Worm (Caenorhabditis elegans) whole organism, young adult: ENCODE data around the gene Y54G2A.37.
A peak's percentile ranks its signal among the peaks of the same experiment; 100 is the strongest.

Experiments used
- B0035.1 ChIP-seq: sonication (generic microtip); optimal IDR thresholded peaks from 2 replicates; lab custom pipeline; 2016; ENCODE audit warnings: missing genetic modification characterization, mild to moderate bottlenecking, missing compliant biosample characterization, missing genotype, missing genetic modification reagents
- D2030.7 ChIP-seq: fragments of 200-800 bp; sonication (Bioruptor generic); IDR thresholded peaks from 2 replicates; pipeline ENCODE4 v1.3.6; 2022; ENCODE audit warnings: missing genetic modification reagents, missing genetic modification characterization, missing compliant biosample characterization
- F23B12.7 ChIP-seq: sonication (generic microtip); optimal IDR thresholded peaks from 2 replicates; lab custom pipeline; 2017; ENCODE audit warnings: missing genetic modification characterization, mild to moderate bottlenecking, missing compliant biosample characterization, antibody characterized with exemption, moderate library complexity; ENCODE audit not compliant: insufficient read depth
- K11D2.4 ChIP-seq: fragments of 200-800 bp; sonication (Bioruptor generic); IDR thresholded peaks from 2 replicates; pipeline ENCODE4 v1.3.6; 2022; ENCODE audit warnings: missing genetic modification reagents, missing genetic modification characterization, missing compliant biosample characterization
- K12H6.12 ChIP-seq: fragments of 200-800 bp; sonication (Bioruptor generic); optimal IDR thresholded peaks from 2 replicates; lab custom pipeline; 2018; ENCODE audit warnings: mild to moderate bottlenecking, missing genetic modification characterization, missing compliant biosample characterization
- Y95B8A.8 ChIP-seq: fragments of 200-800 bp; sonication (Bioruptor generic); IDR thresholded peaks from 2 replicates; pipeline ENCODE4 v1.3.6; 2022; ENCODE audit warnings: missing genetic modification reagents, missing genetic modification characterization, missing compliant biosample characterization
- atf-7 ChIP-seq: sonication (generic microtip); optimal IDR thresholded peaks from 2 replicates; lab custom pipeline; 2017; ENCODE audit warnings: mild to moderate bottlenecking, missing genetic modification characterization, missing compliant biosample characterization
- ccch-3 ChIP-seq: fragments of 200-800 bp; sonication (Bioruptor generic); optimal IDR thresholded peaks from 2 replicates; lab custom pipeline; 2018; ENCODE audit warnings: mild to moderate bottlenecking, missing genetic modification characterization, missing compliant biosample characterization
- ceh-27 ChIP-seq: fragments of 200-800 bp; sonication (Bioruptor generic); optimal IDR thresholded peaks from 2 replicates; lab custom pipeline; 2018; ENCODE audit warnings: mild to moderate bottlenecking, missing genetic modification characterization, moderate library complexity, missing compliant biosample characterization
- chd-7 ChIP-seq: sonication (generic microtip); optimal IDR thresholded peaks from 2 replicates; lab custom pipeline; 2016; ENCODE audit warnings: mild to moderate bottlenecking, missing genetic modification characterization, moderate library complexity, missing compliant biosample characterization
- die-1 ChIP-seq: sonication (generic microtip); optimal IDR thresholded peaks from 2 replicates; lab custom pipeline; 2016; ENCODE audit warnings: missing genotype, mild to moderate bottlenecking, missing genetic modification characterization, missing compliant biosample characterization
- egrh-3 ChIP-seq: fragments of 200-800 bp; sonication (Bioruptor generic); IDR thresholded peaks from 2 replicates; pipeline ENCODE4 v1.3.6; 2022; ENCODE audit warnings: missing genetic modification reagents, missing genetic modification characterization, missing compliant biosample characterization
- fkh-3 ChIP-seq: sonication (generic microtip); optimal IDR thresholded peaks from 2 replicates; lab custom pipeline; 2016; ENCODE audit warnings: mild to moderate bottlenecking, missing genetic modification characterization, missing compliant biosample characterization
- hmg-1.2 ChIP-seq: fragments of 200-800 bp; sonication (Bioruptor generic); IDR thresholded peaks from 2 replicates; pipeline ENCODE4 v1.3.6; 2022; ENCODE audit warnings: missing genetic modification reagents, missing genetic modification characterization, missing compliant biosample characterization
- hsf-1 ChIP-seq: fragments of 200-800 bp; sonication (Bioruptor generic); IDR thresholded peaks from 2 replicates; pipeline ENCODE4 v1.3.6; 2022; ENCODE audit warnings: missing genetic modification reagents, missing genetic modification characterization, missing compliant biosample characterization
- let-607 ChIP-seq, 2 experiments: fragments of 200-800 bp in 1 of 2; sonication (Bioruptor generic) in 1 of 2; sonication (generic microtip) in 1 of 2; optimal IDR thresholded peaks; 2 replicates each; lab custom pipeline; 2016 to 2018; ENCODE audit warnings: mild to moderate bottlenecking in 2 of 2, missing compliant biosample characterization in 2 of 2, missing genetic modification characterization in 2 of 2, moderate library complexity in 2 of 2, missing genotype in 1 of 2
- madf-3 ChIP-seq: fragments of 200-800 bp; sonication (Bioruptor generic); IDR thresholded peaks from 2 replicates; pipeline ENCODE4 v1.3.6; 2022; ENCODE audit warnings: missing genetic modification reagents, missing genetic modification characterization, missing compliant biosample characterization
- madf-8 ChIP-seq: fragments of 200-800 bp; sonication (Bioruptor generic); conservative IDR thresholded peaks from 2 replicates; pipeline ENCODE4 v1.3.6; 2022; ENCODE audit warnings: missing genetic modification reagents, missing genetic modification characterization, missing compliant biosample characterization
- mes-4 ChIP-seq: sonication (generic microtip); optimal IDR thresholded peaks from 2 replicates; lab custom pipeline; 2016; ENCODE audit warnings: missing genotype, missing genetic modification characterization, missing compliant biosample characterization
- nhr-120 ChIP-seq: fragments of 200-800 bp; sonication (Bioruptor generic); IDR thresholded peaks from 2 replicates; pipeline ENCODE4 v1.3.6; 2022; ENCODE audit warnings: missing genetic modification characterization, missing compliant biosample characterization
- nhr-179 ChIP-seq: sonication (generic microtip); optimal IDR thresholded peaks from 2 replicates; lab custom pipeline; 2016; ENCODE audit warnings: mild to moderate bottlenecking, missing genetic modification characterization, missing compliant biosample characterization
- nhr-27 ChIP-seq: fragments of 200-800 bp; sonication (Bioruptor generic); optimal IDR thresholded peaks from 2 replicates; lab custom pipeline; 2018; ENCODE audit warnings: mild to moderate bottlenecking, missing genetic modification characterization, moderate library complexity, missing compliant biosample characterization
- nhr-80 ChIP-seq: sonication (generic microtip); optimal IDR thresholded peaks from 2 replicates; lab custom pipeline; 2016; ENCODE audit warnings: missing genetic modification characterization, missing compliant biosample characterization
- pbrm-1 ChIP-seq: fragments of 200-800 bp; sonication (Bioruptor generic); IDR thresholded peaks from 2 replicates; pipeline ENCODE4 v1.3.6; 2022; ENCODE audit warnings: missing genetic modification reagents, missing genetic modification characterization, missing compliant biosample characterization
- pha-4 ChIP-seq: fragments of 150-350 bp; sonication (generic microtip); optimal IDR thresholded peaks from 2 replicates; lab custom pipeline; 2014; ENCODE audit warnings: missing biosample characterization, missing genetic modification reagents, missing genetic modification characterization
- sdz-38 ChIP-seq: sonication (generic microtip); optimal IDR thresholded peaks from 2 replicates; lab custom pipeline; 2016; ENCODE audit warnings: missing genotype, missing genetic modification characterization, missing compliant biosample characterization
- snpc-1.3 ChIP-seq: sonication (generic microtip); optimal IDR thresholded peaks from 2 replicates; lab custom pipeline; 2017; ENCODE audit warnings: missing genetic modification characterization, mild to moderate bottlenecking, missing compliant biosample characterization, antibody characterized with exemption, moderate library complexity, missing genotype, missing genetic modification reagents; ENCODE audit not compliant: insufficient read depth
- tbp1 ChIP-seq: fragments of 200-800 bp; sonication (Bioruptor generic); optimal IDR thresholded peaks from 2 replicates; lab custom pipeline; 2018; ENCODE audit warnings: mild to moderate bottlenecking, missing genetic modification characterization, missing compliant biosample characterization
- tlf-1 ChIP-seq: fragments of 200-800 bp; sonication (Bioruptor generic); optimal IDR thresholded peaks from 2 replicates; lab custom pipeline; 2018; ENCODE audit warnings: mild to moderate bottlenecking, missing genetic modification characterization, missing compliant biosample characterization
- unc-130 ChIP-seq: sonication (generic microtip); optimal IDR thresholded peaks from 2 replicates; lab custom pipeline; 2016; ENCODE audit warnings: missing genetic modification reagents, missing genetic modification characterization, missing compliant biosample characterization
- unc-62 ChIP-seq: fragments of 150-350 bp; optimal IDR thresholded peaks from 2 replicates; lab custom pipeline; 2014; ENCODE audit warnings: missing biosample characterization, missing genetic modification reagents, missing genetic modification characterization
- ztf-28 ChIP-seq: fragments of 200-800 bp; sonication (Bioruptor generic); IDR thresholded peaks from 2 replicates; pipeline ENCODE4 v1.3.6; 2022; ENCODE audit warnings: missing genetic modification reagents, missing genetic modification characterization, missing compliant biosample characterization

Y54G2A.37 gene

DNA sequence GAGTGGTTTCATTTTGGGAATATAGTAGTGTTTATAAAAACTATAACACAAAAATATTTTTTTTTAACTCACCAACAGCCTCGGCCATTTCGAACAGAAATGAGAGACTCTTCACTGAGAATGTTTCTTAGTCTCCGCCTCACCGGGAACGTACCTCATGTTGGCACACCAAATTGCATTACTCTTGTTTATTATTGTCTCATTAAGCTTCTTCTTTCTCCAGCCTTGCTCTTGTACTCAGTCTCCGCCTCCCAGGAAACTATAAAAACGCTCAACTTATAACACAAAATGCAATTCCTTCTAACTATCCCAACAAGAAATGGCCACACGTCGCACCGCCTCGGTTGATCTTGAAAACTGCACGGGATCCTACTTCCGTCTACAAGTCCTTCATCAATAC is 12.1 kb downstream of the Y54G2A.37 start, which contains the start of the genes Y54G2A.48 and pudl-1:
TSS of gene Y54G2A.48 (minus strand) at position 101 of the 400 bp plus-strand sequence.
TSS of gene pudl-1 (plus strand) at position 320 of the 400 bp plus-strand sequence.
- TF ChIP-seq nhr-120 (GFP tag; lab: Robert Waterston, UW) = no peak
- no peak for TF ChIP-seq B0035.1 (tag; lab: Kevin White, UChicago)
- no peak for TF ChIP-seq hmg-1.2 (GFP tag; lab: Robert Waterston, UW)
- no peak for TF ChIP-seq Y95B8A.8
- no peak for TF ChIP-seq let-607 (tag; optimal IDR thresholded peaks at IDR 0.05; lab: Kevin White, UChicago)

DNA sequence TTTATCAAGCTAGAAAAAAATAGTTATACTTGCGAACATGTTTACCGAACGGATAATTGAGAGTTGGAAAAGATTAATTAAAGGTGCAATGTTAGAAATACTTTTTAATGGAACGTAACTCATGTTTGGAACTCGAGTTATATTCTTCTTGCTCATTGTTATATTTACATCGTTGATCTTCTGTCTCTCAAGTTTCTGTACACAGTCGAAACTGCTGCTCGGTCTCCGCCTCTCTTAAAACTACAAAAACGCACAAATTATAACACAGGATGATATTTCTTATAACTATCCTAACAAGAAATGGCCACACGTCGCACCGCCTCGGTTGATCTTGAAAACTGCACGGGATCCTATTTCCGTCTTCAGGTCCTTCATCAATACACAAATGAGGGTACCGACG is 14.0 kb downstream of the Y54G2A.37 start, which contains the start of gene pudl-2:
TSS of gene pudl-2 (plus strand) at position 301 of the 400 bp plus-strand sequence.
- no peak for TF ChIP-seq tbp1
- no peak for TF ChIP-seq tlf-1
- no peak for TF ChIP-seq F23B12.7 (tag; lab: Kevin White, UChicago)
- no peak for TF ChIP-seq unc-130 (GFP tag; lab: Kevin White, UChicago)
- TF ChIP-seq ccch-3 (GFP tag; lab: Kevin White, UChicago) = no peak
- no peak for TF ChIP-seq hsf-1 (GFP tag; lab: Robert Waterston, UW)
- TF ChIP-seq madf-8 (GFP tag; lab: Robert Waterston, UW) = no peak
- no peak for TF ChIP-seq egrh-3 (GFP tag; lab: Robert Waterston, UW)
- TF ChIP-seq die-1 = no peak
- TF ChIP-seq nhr-27 (tag; lab: Kevin White, UChicago) = no peak
- no peak for TF ChIP-seq sdz-38 (tag; lab: Kevin White, UChicago)
- no peak for TF ChIP-seq chd-7 (tag; lab: Kevin White, UChicago)
- TF ChIP-seq nhr-179 = no peak
- no peak for TF ChIP-seq fkh-3 (tag; lab: Kevin White, UChicago)

DNA sequence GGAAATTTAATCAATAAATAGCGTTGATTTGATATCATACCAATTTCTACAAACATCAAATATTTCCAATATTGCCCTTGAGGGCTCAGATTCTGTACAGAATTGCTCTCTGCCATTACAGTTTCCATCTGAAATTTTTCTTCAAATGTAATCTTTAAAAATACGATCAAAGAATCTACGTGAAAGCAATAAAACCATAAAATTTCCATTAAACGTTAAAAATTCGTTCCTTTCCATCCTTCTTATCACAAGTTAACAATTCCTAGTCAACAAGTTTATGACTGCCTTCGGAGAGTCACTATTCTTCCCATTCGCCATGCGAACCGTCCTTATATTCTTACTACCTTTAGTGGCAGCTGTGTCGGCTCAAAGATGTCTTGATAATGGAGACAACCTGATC is 14.9 kb downstream of the Y54G2A.37 start, which contains the start of gene clec-82:
TSS of gene clec-82 (plus strand) at position 301 of the 400 bp plus-strand sequence.
- TF ChIP-seq snpc-1.3 (tag; lab: Kevin White, UChicago) = no peak
- TF ChIP-seq hmg-1.2 (GFP tag; lab: Robert Waterston, UW) = no peak
- no peak for TF ChIP-seq ceh-27
- no peak for TF ChIP-seq madf-3
- no peak for TF ChIP-seq pha-4 (tag; lab: Kevin White, UChicago)
- TF ChIP-seq D2030.7 (GFP tag; lab: Robert Waterston, UW) = no peak
- no peak for TF ChIP-seq K11D2.4 (GFP tag; lab: Robert Waterston, UW)
- no peak for TF ChIP-seq ztf-28 (GFP tag; lab: Robert Waterston, UW)
- no peak for TF ChIP-seq mes-4
- TF ChIP-seq pbrm-1 = no peak

DNA sequence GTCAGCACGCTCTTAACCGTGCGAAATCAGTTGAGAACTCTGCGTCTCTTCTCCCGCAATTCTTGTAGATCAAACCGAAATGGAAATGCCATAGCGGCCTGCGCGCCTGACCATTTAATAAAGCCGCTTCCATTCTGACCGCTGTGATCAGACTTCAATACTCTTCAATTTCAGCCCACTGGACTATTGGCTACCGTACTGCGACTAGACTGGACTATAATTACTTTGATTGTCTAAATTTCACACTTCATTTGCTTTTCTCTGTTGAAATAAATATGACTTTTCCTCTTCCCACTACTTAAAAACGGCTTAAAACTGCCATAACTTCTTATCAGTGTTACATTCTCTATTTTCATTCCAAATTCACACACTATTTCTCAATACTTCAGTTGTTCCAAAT is 17.8 kb downstream of the Y54G2A.37 start, which contains the start of gene Y54G2A.7:
TSS of gene Y54G2A.7 (plus strand) at position 301 of the 400 bp plus-strand sequence.
- TF ChIP-seq unc-62 (GFP tag; lab: Kevin White, UChicago) (no peak), nhr-80 (tag; lab: Kevin White, UChicago) (peak; percentile 13), ceh-27 (no peak)

DNA sequence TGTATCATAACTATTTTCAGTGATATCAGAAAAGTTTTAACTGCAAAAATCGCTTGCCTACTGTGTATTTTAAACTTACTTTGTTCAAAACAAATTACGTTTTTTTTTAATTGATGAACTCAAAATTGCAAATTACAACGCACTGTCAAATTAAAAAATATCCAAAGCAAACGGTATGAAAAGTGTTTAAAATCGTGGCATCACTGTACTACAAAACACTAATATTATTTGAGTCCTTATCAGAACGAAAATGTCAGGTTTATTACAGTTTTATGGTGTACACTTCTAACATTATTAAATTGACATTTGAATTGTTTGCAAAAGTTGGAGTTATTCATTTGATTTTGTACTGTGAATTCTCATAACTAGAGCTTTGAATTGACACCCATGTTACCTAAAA is 20.8 kb downstream of the Y54G2A.37 start, which contains the start of gene clec-83:
TSS of gene clec-83 (minus strand) at position 213 of the 400 bp plus-strand sequence.
- TF ChIP-seq atf-7 (tag; lab: Kevin White, UChicago) = no peak
- no peak for TF ChIP-seq K12H6.12 (tag; lab: Kevin White, UChicago)
- TF ChIP-seq F23B12.7 (tag; lab: Kevin White, UChicago) = no peak
- TF ChIP-seq nhr-80 (tag; lab: Kevin White, UChicago) = peak; percentile 62
